Worm (Caenorhabditis elegans): ENCODE data around the gene F31E8.4.

DNA sequence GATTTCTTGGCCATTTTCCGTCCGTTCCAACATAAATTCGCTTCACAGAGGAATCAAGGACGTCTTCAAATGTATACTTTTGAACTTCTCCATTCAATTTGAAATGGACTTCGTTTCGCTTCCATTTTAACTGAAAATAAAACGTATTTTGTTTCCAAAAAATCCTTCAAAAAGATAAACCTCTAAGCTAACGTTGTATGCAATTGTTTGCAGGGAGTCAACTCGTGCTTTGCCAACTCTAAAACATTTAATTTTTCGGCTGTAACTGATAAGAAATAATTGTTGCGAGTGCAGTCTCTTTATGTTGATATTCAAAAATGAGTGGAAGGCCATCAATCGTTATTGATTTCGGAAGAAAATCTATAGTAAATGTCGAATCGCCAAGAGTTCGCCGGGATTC, 31.9 kb downstream of the F31E8.4 start, which contains the start of gene F41G3.18:
- TF ChIP-seq tab-1 (GFP tag; IDR thresholded peaks at IDR 0.05) (no peak), T22C8.4 (GFP tag; IDR thresholded peaks at IDR 0.05) (no peak), ztf-29 (GFP tag; IDR thresholded peaks at IDR 0.05) (no peak), med-1 (GFP tag; optimal IDR thresholded peaks at IDR 0.05; ENCODE audit: insufficient read depth) (no peak), ref-1 (GFP tag; conservative IDR thresholded peaks at IDR 0.05) (no peak), ztf-23 (GFP tag; IDR thresholded peaks at IDR 0.05) (no peak), klf-2 (GFP tag; conservative IDR thresholded peaks at IDR 0.05) (no peak), flt-1 (GFP tag; IDR thresholded peaks at IDR 0.05) (no peak)

Data from whole organism, midembryonic.